Fruit fly (Drosophila melanogaster): ENCODE data around the gene CG17129.

CG17129 gene

DNA sequence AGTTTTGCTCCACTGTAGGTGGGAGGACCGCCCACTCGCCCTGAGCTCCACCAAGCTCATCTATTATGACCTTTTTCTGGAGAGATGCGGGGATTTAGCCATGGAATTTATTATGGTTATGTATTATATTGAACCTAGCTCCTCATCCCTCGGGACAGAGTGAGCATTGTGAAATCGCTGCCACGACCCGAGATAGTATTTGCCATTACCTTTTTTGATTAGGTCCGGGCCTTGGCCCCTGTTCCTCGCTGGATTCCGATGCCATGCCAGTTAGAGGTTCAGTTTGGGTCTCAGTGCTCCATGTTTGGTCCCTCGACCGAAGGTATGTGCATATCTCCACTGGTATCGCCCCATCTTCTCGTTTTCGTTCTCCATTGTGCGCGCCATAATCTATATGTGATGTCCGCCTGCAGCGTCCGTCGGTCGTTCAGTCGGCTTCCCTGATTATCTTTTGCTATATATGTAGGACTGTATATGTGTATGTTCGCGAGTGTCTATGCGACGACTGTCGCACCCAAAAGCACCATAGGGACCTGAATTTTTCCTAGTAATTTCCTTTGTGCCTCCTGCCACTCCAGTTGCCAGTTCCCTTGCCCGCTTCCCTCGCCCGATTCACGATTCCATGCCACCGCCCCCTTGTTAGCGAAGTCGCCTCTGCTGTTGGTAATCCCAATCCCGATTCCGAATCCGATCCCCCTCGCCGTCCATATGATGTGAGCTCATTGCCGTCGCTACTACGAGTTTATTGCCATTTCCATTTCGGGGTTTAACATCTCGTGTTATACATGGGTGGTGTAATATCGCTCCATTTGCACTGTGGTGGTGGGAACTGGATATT, 21.9 kb upstream of the CG17129 start:
- TF ChIP-seq CG13894 (tag; optimal IDR thresholded peaks at IDR 0.05): peak; percentile 98
- TF ChIP-seq disco-r (GFP tag; optimal IDR thresholded peaks at IDR 0.05): no peak
- peak; percentile 33; the same call in 1 of the 2 replicates for TF ChIP-seq crol (GFP tag; IDR thresholded peaks at IDR 0.05)
- no peak for TF ChIP-seq CG18011 (GFP tag; optimal IDR thresholded peaks at IDR 0.05)
- no peak for TF ChIP-seq CG12236 (GFP tag; optimal IDR thresholded peaks at IDR 0.05)
- TF ChIP-seq Ets65A (GFP tag): peak; percentile 53
- no peak for TF ChIP-seq E2f2 (GFP tag; IDR thresholded peaks at IDR 0.05)
- TF ChIP-seq E2f1 (GFP tag; IDR thresholded peaks at IDR 0.05): no peak
- TF ChIP-seq seq (GFP tag; IDR thresholded peaks at IDR 0.05): no peak
- TF ChIP-seq usp (GFP tag; optimal IDR thresholded peaks at IDR 0.05): no peak
- no peak for TF ChIP-seq CG5953 (GFP tag; IDR thresholded peaks at IDR 0.05)
- 0 out of 3 replicates have a peak, but pooled peaks have one; percentile 27 for TF ChIP-seq ci (GFP tag; IDR thresholded peaks at IDR 0.05)
- peak; percentile 15 for TF ChIP-seq CG8290 (GFP tag; optimal IDR thresholded peaks at IDR 0.05)
- TF ChIP-seq CG8290 (tag; optimal IDR thresholded peaks at IDR 0.05): peak in 1 of 2 experiments; percentile 11
- no peak for TF ChIP-seq CG9817 (tag; optimal IDR thresholded peaks at IDR 0.05)
- TF ChIP-seq stwl (tag; optimal IDR thresholded peaks at IDR 0.05): no peak
- TF ChIP-seq Deaf1 (tag; optimal IDR thresholded peaks at IDR 0.05): peak; percentile 31
- TF ChIP-seq lov (optimal IDR thresholded peaks at IDR 0.05): no peak
- TF ChIP-seq lov (GFP tag; IDR thresholded peaks at IDR 0.05): 0 out of 3 replicates have a peak, but pooled peaks have one; percentile 31
- no peak for TF ChIP-seq Dip2 (GFP tag; IDR thresholded peaks at IDR 0.05)
- TF ChIP-seq Med (GFP tag): peak; percentile 45
- no peak for TF ChIP-seq CG9797 (GFP tag; optimal IDR thresholded peaks at IDR 0.05)

DNA sequence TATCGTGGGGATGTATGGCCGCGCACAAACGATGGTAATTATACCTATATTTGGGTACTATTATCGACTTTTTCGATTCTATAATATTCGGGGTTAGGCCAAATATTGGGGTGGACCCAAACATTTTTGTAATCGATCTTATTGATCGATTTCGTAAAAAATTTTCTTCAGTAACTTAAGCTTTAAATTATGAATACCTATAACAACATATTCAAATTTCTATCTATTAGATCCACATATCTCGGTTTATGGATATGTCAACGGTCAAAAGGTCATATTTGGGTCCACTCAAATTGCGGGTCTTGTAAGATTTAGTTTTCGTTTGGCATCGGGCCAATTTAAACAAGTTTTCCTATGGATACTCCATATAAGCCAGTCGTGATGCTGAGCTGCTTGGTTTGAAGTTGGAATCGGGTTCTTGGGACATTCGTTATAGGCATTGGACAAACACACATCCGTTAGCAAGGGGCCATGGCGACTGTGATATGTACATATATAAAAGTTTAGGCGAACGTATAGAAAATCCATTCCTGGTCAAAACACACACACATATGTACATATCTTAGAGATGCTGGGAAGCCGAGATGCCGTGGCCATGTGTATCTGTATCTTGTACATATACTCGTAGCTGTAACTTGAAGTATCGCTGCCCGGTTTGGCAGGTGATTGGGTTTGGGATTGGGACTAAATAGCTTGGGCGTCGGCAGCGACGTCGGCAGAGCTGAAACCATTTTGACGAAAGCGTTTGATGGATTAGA, 20.2 kb upstream of the CG17129 start:
- peak; percentile 24 for TF ChIP-seq CG7928 (GFP tag; optimal IDR thresholded peaks at IDR 0.05)
- TF ChIP-seq CG5245 (GFP tag; optimal IDR thresholded peaks at IDR 0.05): no peak
- no peak for TF ChIP-seq Kr (GFP tag; optimal IDR thresholded peaks at IDR 0.05)
- peak in 1 of 3 experiments; percentile 44 for TF ChIP-seq lola (GFP tag; optimal IDR thresholded peaks at IDR 0.05)
- peak; percentile 61 for TF ChIP-seq CG12071 (GFP tag; optimal IDR thresholded peaks at IDR 0.05)
- no peak for TF ChIP-seq aop (GFP tag; IDR thresholded peaks at IDR 0.05)
- peak; percentile 74 for TF ChIP-seq nau (GFP tag; optimal IDR thresholded peaks at IDR 0.05)
- TF ChIP-seq CG7357 (GFP tag; IDR thresholded peaks at IDR 0.05): no peak
- no peak for TF ChIP-seq wek (GFP tag; optimal IDR thresholded peaks at IDR 0.05)
- no peak for TF ChIP-seq CG6272 (GFP tag; IDR thresholded peaks at IDR 0.05)
- peak; percentile 45; the same call in 1 of the 2 replicates for TF ChIP-seq esg (GFP tag; conservative IDR thresholded peaks at IDR 0.05)
- no peak for TF ChIP-seq ham (GFP tag; IDR thresholded peaks at IDR 0.05)
- no peak for TF ChIP-seq CG7372 (GFP tag; IDR thresholded peaks at IDR 0.05)
- TF ChIP-seq CG15073 (GFP tag; optimal IDR thresholded peaks at IDR 0.05): no peak
- TF ChIP-seq Ada2b (GFP tag; IDR thresholded peaks at IDR 0.05): peak; percentile 80
- no peak for TF ChIP-seq CG11456 (GFP tag; IDR thresholded peaks at IDR 0.05)
- no peak for TF ChIP-seq CG10274 (GFP tag; optimal IDR thresholded peaks at IDR 0.05)
- no peak for TF ChIP-seq lbe (GFP tag; optimal IDR thresholded peaks at IDR 0.05)
- no peak for TF ChIP-seq Opbp (GFP tag; IDR thresholded peaks at IDR 0.05; ENCODE audit: partially characterized antibody)
- TF ChIP-seq jing (GFP tag; optimal IDR thresholded peaks at IDR 0.05): peak; percentile 5
- peak; percentile 56; the same call in 1 of the 2 replicates for TF ChIP-seq HLH3B (GFP tag; IDR thresholded peaks at IDR 0.05)
- TF ChIP-seq CG10462 (GFP tag; optimal IDR thresholded peaks at IDR 0.05): peak; percentile 20
- peak; percentile 68 for TF ChIP-seq CG7556 (GFP tag; optimal IDR thresholded peaks at IDR 0.05)
- peak; percentile 24 for TF ChIP-seq CG10654 (GFP tag; optimal IDR thresholded peaks at IDR 0.05)
- peak; percentile 69 for TF ChIP-seq Xrp1 (GFP tag; IDR thresholded peaks at IDR 0.05)
- no peak for TF ChIP-seq Hr39 (optimal IDR thresholded peaks at IDR 0.05)
- TF ChIP-seq CG13775 (GFP tag; optimal IDR thresholded peaks at IDR 0.05): peak; percentile 8
- no peak for TF ChIP-seq CG33213 (GFP tag; optimal IDR thresholded peaks at IDR 0.05)
